Fruit fly (Drosophila melanogaster): ENCODE results near the gene CG32100.

Gene CG32100

dm6 chr3L:12271195-12271618, 3.9 kb downstream of the CG32100 start, which contains the start of gene Pbgs (continued):
- TF ChIP-seq CG11762 (GFP tag; optimal IDR thresholded peaks at IDR 0.05; ENCODE audit: insufficient read depth) (no peak), CG10631 (GFP tag; optimal IDR thresholded peaks at IDR 0.05) (no peak), eg (GFP tag; IDR thresholded peaks at IDR 0.05) (peak; percentile 66), CG6163 (GFP tag; IDR thresholded peaks at IDR 0.05) (peak; percentile 64), fd59A (GFP tag; optimal IDR thresholded peaks at IDR 0.05) (no peak), vri (GFP tag; optimal IDR thresholded peaks at IDR 0.05) (no peak), Sox14 (GFP tag; optimal IDR thresholded peaks at IDR 0.05) (no peak), CG15336 (GFP tag; IDR thresholded peaks at IDR 0.05) (peak; percentile 38; the same call in 1 of the 2 replicates), CG4318 (GFP tag; optimal IDR thresholded peaks at IDR 0.05) (no peak), esn (GFP tag; optimal IDR thresholded peaks at IDR 0.05) (peak; percentile 25), CG32006 (GFP tag; optimal IDR thresholded peaks at IDR 0.05) (peak; percentile 4), pdm3 (GFP tag; optimal IDR thresholded peaks at IDR 0.05) (no peak), CG11902 (GFP tag; optimal IDR thresholded peaks at IDR 0.05) (no peak), Ets96B (tag; optimal IDR thresholded peaks at IDR 0.05) (peak; percentile 49), Eip93F (GFP tag; optimal IDR thresholded peaks at IDR 0.05) (no peak), cyc (GFP tag; optimal IDR thresholded peaks at IDR 0.05) (no peak), salr (GFP tag; optimal IDR thresholded peaks at IDR 0.05) (no peak), achi (GFP tag; optimal IDR thresholded peaks at IDR 0.05) (no peak), CG1621 (tag; optimal IDR thresholded peaks at IDR 0.05) (no peak), svp (GFP tag) (peak; percentile 56), Gug (GFP tag; IDR thresholded peaks at IDR 0.05) (no peak), CG7368 (GFP tag; optimal IDR thresholded peaks at IDR 0.05) (no peak), fkh (GFP tag; optimal IDR thresholded peaks at IDR 0.05) (no peak), CG3919 (GFP tag; optimal IDR thresholded peaks at IDR 0.05) (peak; percentile 27), Eip78C (GFP tag) (peak; percentile 79), CG16779 (tag; optimal IDR thresholded peaks at IDR 0.05) (no peak), Hr4 (GFP tag; optimal IDR thresholded peaks at IDR 0.05) (no peak), CG10669 (GFP tag; optimal IDR thresholded peaks at IDR 0.05) (no peak), CG9139 (GFP tag; optimal IDR thresholded peaks at IDR 0.05) (peak; percentile 3), Smox (GFP tag; optimal IDR thresholded peaks at IDR 0.05) (no peak), spab (GFP tag; optimal IDR thresholded peaks at IDR 0.05) (no peak), CG6854 (GFP tag; optimal IDR thresholded peaks at IDR 0.05) (peak; percentile 6)

DNA sequence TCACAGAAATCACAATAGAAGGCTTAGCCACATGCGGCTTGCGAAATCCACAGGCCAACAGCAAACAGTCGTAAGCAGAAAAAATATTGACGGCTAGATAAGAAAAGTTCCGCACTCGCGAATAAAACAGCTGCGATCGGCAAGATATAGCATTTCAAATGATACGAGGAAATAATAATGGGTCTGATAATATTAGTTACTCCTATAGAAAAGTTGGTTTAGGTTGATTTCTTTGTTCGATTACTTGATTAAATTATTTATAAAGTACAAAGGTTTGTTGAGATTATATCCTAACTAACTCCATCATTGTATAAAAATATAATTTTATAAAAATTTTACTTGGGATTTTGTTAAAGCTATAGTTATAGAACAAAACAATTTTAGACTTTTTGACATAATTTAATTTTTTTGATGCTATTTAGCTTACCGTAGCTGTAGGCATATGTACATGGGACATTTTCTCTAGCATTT, 8.3 kb downstream of the CG32100 start:
- peak; percentile 14 for TF ChIP-seq vri (GFP tag; optimal IDR thresholded peaks at IDR 0.05)
- TF ChIP-seq CG6276 (GFP tag; optimal IDR thresholded peaks at IDR 0.05): peak; percentile 46
- TF ChIP-seq OdsH (GFP tag; optimal IDR thresholded peaks at IDR 0.05): peak; percentile 49
- TF ChIP-seq CG34406 (GFP tag; optimal IDR thresholded peaks at IDR 0.05): peak; percentile 56
- peak; percentile 48 for TF ChIP-seq acj6 (GFP tag; optimal IDR thresholded peaks at IDR 0.05)
- peak; percentile 22 for TF ChIP-seq Met (GFP tag; optimal IDR thresholded peaks at IDR 0.05)
- TF ChIP-seq CG3919 (GFP tag; optimal IDR thresholded peaks at IDR 0.05): peak; percentile 30
- no peak for TF ChIP-seq CG9139 (GFP tag; optimal IDR thresholded peaks at IDR 0.05)
- TF ChIP-seq CG10669 (GFP tag; optimal IDR thresholded peaks at IDR 0.05): peak; percentile 10
- peak; percentile 23 for TF ChIP-seq CG3032 (tag; optimal IDR thresholded peaks at IDR 0.05)
- no peak for TF ChIP-seq spab (GFP tag; optimal IDR thresholded peaks at IDR 0.05)
- peak; percentile 30 for TF ChIP-seq CG10631 (GFP tag; optimal IDR thresholded peaks at IDR 0.05)
- TF ChIP-seq fd59A (GFP tag; optimal IDR thresholded peaks at IDR 0.05): no peak
- TF ChIP-seq Lpt (GFP tag; optimal IDR thresholded peaks at IDR 0.05): peak; percentile 20
- peak; percentile 27 for TF ChIP-seq svp (GFP tag)
- TF ChIP-seq net (GFP tag; optimal IDR thresholded peaks at IDR 0.05): peak; percentile 59
- peak; percentile 6 for TF ChIP-seq CG7368 (GFP tag; optimal IDR thresholded peaks at IDR 0.05)
- no peak for TF ChIP-seq CG31627 (GFP tag; optimal IDR thresholded peaks at IDR 0.05)
- TF ChIP-seq achi (GFP tag; optimal IDR thresholded peaks at IDR 0.05): peak; percentile 50
- no peak for TF ChIP-seq Gug (GFP tag; IDR thresholded peaks at IDR 0.05)
- TF ChIP-seq CG32006 (GFP tag; optimal IDR thresholded peaks at IDR 0.05): peak; percentile 60
- TF ChIP-seq Ets96B (tag; optimal IDR thresholded peaks at IDR 0.05): peak; percentile 54
- TF ChIP-seq cyc (GFP tag; optimal IDR thresholded peaks at IDR 0.05): no peak
- TF ChIP-seq Sox15 (GFP tag; optimal IDR thresholded peaks at IDR 0.05): no peak
- TF ChIP-seq lz (GFP tag; optimal IDR thresholded peaks at IDR 0.05): no peak
- peak; percentile 9 for TF ChIP-seq Eip75B (GFP tag; optimal IDR thresholded peaks at IDR 0.05)
- TF ChIP-seq CG6792 (GFP tag; optimal IDR thresholded peaks at IDR 0.05): peak; percentile 23
- TF ChIP-seq CG8632 (GFP tag; optimal IDR thresholded peaks at IDR 0.05): peak; percentile 60
- TF ChIP-seq topi (GFP tag; optimal IDR thresholded peaks at IDR 0.05): no peak
- no peak for TF ChIP-seq Sox14 (GFP tag; optimal IDR thresholded peaks at IDR 0.05)
- TF ChIP-seq Hr4 (GFP tag; optimal IDR thresholded peaks at IDR 0.05): peak; percentile 29
- TF ChIP-seq Smox (GFP tag; optimal IDR thresholded peaks at IDR 0.05): peak; percentile 43
- peak; percentile 91 for TF ChIP-seq Eip78C (GFP tag)
- TF ChIP-seq CG6808 (GFP tag; optimal IDR thresholded peaks at IDR 0.05): peak; percentile 3
- no peak for TF ChIP-seq Ets21C (GFP tag; optimal IDR thresholded peaks at IDR 0.05)
